Fruit fly (Drosophila melanogaster) whole organism, embryonic: Measurements from ENCODE around the gene MCU.

Source experiments
- Antp ChIP-seq: fragments of 200-800 bp; sonication (Bioruptor generic); optimal IDR thresholded peaks from 3 replicates; lab custom pipeline; 2016; ENCODE audit warnings: missing biosample characterization, missing genetic modification characterization
- Bteb2 ChIP-seq: fragments of 200-800 bp; sonication (Bioruptor generic); optimal IDR thresholded peaks from 2 replicates; lab custom pipeline; 2016; ENCODE audit warnings: missing biosample characterization, missing genetic modification characterization
- CG10431 ChIP-seq: fragments of 200-800 bp; sonication (Bioruptor generic); optimal IDR thresholded peaks from 3 replicates; lab custom pipeline; 2018; ENCODE audit warnings: missing biosample characterization, mild to moderate bottlenecking, missing genetic modification characterization
- CG1233 ChIP-seq: fragments of 200-800 bp; sonication (Bioruptor generic); optimal IDR thresholded peaks from 4 replicates; lab custom pipeline; 2018; ENCODE audit warnings: missing biosample characterization, mild to moderate bottlenecking, missing genetic modification characterization
- CG12659 ChIP-seq: fragments of 200-800 bp; sonication (Bioruptor generic); optimal IDR thresholded peaks from 3 replicates; lab custom pipeline; 2017; ENCODE audit warnings: mild to moderate bottlenecking, missing biosample characterization, missing genetic modification reagents, missing genetic modification characterization
- CG12744 ChIP-seq: fragments of 200-800 bp; sonication (Bioruptor generic); optimal IDR thresholded peaks from 2 replicates; lab custom pipeline; 2016; ENCODE audit warnings: missing biosample characterization, missing genetic modification characterization
- CG14014 ChIP-seq: fragments of 200-800 bp; sonication (Bioruptor generic); IDR thresholded peaks from 2 replicates; pipeline ENCODE4 v1.3.6; 2022; ENCODE audit warnings: missing biosample characterization, missing genetic modification characterization
- CG17385 ChIP-seq: fragments of 200-800 bp; sonication (Bioruptor generic); optimal IDR thresholded peaks from 3 replicates; lab custom pipeline; 2018; ENCODE audit warnings: missing biosample characterization, mild to moderate bottlenecking, missing genetic modification characterization
- CG18476 ChIP-seq: fragments of 200-800 bp; sonication (Bioruptor generic); optimal IDR thresholded peaks from 2 replicates; lab custom pipeline; 2016; ENCODE audit warnings: missing biosample characterization, mild to moderate bottlenecking, missing genetic modification characterization
- CG18599 ChIP-seq: fragments of 200-800 bp; sonication (Bioruptor generic); optimal IDR thresholded peaks from 3 replicates; lab custom pipeline; 2017; ENCODE audit warnings: missing biosample characterization, missing genetic modification characterization, mild to moderate bottlenecking, moderate library complexity, missing genetic modification reagents
- CG33557 ChIP-seq: fragments of 200-800 bp; sonication (Bioruptor generic); optimal IDR thresholded peaks from 2 replicates; lab custom pipeline; 2019; ENCODE audit warnings: missing biosample characterization, mild to moderate bottlenecking, missing genetic modification characterization, moderate library complexity
- CG4360 ChIP-seq: fragments of 200-800 bp; sonication (Bioruptor generic); IDR thresholded peaks from 2 replicates; pipeline ENCODE4 v1.3.6; 2022; ENCODE audit warnings: missing biosample characterization, missing genetic modification characterization
- CG6813 ChIP-seq: fragments of 200-800 bp; sonication (Bioruptor generic); optimal IDR thresholded peaks from 2 replicates; lab custom pipeline; 2017; ENCODE audit warnings: missing biosample characterization, missing genetic modification characterization, mild to moderate bottlenecking, moderate library complexity, missing genetic modification reagents
- CG7745 ChIP-seq: fragments of 200-800 bp; sonication (Bioruptor generic); optimal IDR thresholded peaks from 2 replicates; lab custom pipeline; 2018; ENCODE audit warnings: missing biosample characterization, mild to moderate bottlenecking, missing genetic modification characterization, moderate library complexity
- CG9609 ChIP-seq: fragments of 200-800 bp; sonication (Bioruptor generic); optimal IDR thresholded peaks from 3 replicates; lab custom pipeline; 2016; ENCODE audit warnings: missing biosample characterization, missing genetic modification characterization
- CG9797 ChIP-seq: fragments of 200-800 bp; sonication (Bioruptor generic); optimal IDR thresholded peaks from 3 replicates; lab custom pipeline; 2018; ENCODE audit warnings: missing biosample characterization, mild to moderate bottlenecking, missing genetic modification characterization
- D ChIP-seq, 2 experiments: fragments of 200-800 bp in 1 of 2; fragments of >200 bp in 1 of 2; sonication (Bioruptor generic) in 1 of 2; optimal IDR thresholded peaks; 2 replicates in 1 of 2; 3 replicates in 1 of 2; lab custom pipeline; 2017; ENCODE audit warnings: mild to moderate bottlenecking in 1 of 2, missing biosample characterization in 1 of 2, missing genetic modification characterization in 1 of 2, missing genetic modification reagents in 1 of 2
- D19A ChIP-seq: fragments of 200-800 bp; optimal IDR thresholded peaks from 3 replicates; lab custom pipeline; 2019; ENCODE audit warnings: missing biosample characterization, mild to moderate bottlenecking, missing genetic modification characterization, moderate library complexity
- Deaf1 ChIP-seq: fragments of 200-800 bp; optimal IDR thresholded peaks from 3 replicates; lab custom pipeline; 2019; ENCODE audit warnings: missing biosample characterization, mild to moderate bottlenecking, missing genetic modification characterization, moderate library complexity
- Dp ChIP-seq: fragments of 200-800 bp; sonication (Bioruptor generic); optimal IDR thresholded peaks from 2 replicates; lab custom pipeline; 2018; ENCODE audit warnings: missing biosample characterization, mild to moderate bottlenecking, missing genetic modification characterization, moderate library complexity
- Hmx ChIP-seq: fragments of 200-800 bp; sonication (Bioruptor generic); optimal IDR thresholded peaks from 2 replicates; lab custom pipeline; 2016; ENCODE audit warnings: missing biosample characterization, missing genetic modification characterization
- Hr51 ChIP-seq, 2 experiments: fragments of 200-800 bp; sonication (Bioruptor generic); optimal IDR thresholded peaks; 2 replicates in 1 of 2; 3 replicates in 1 of 2; lab custom pipeline; 2016 to 2018; ENCODE audit warnings: missing biosample characterization in 2 of 2, missing genetic modification characterization in 2 of 2, mild to moderate bottlenecking in 1 of 2, moderate library complexity in 1 of 2
- Lhr ChIP-seq: fragments of 200-800 bp; sonication (Bioruptor generic); optimal IDR thresholded peaks from 3 replicates; lab custom pipeline; 2017; ENCODE audit warnings: mild to moderate bottlenecking, missing biosample characterization, missing genetic modification reagents, missing genetic modification characterization
- Nf-YC ChIP-seq: fragments of 200-800 bp; optimal IDR thresholded peaks from 3 replicates; lab custom pipeline; 2019; ENCODE audit warnings: missing biosample characterization, mild to moderate bottlenecking, missing genetic modification characterization, moderate library complexity
- Poxn ChIP-seq: fragments of 200-800 bp; sonication (Bioruptor generic); IDR thresholded peaks from 2 replicates; pipeline ENCODE4 v1.3.6; 2022; ENCODE audit warnings: missing biosample characterization, missing genetic modification characterization
- Sox102F ChIP-seq: fragments of 200-800 bp; sonication (Bioruptor generic); optimal IDR thresholded peaks from 2 replicates; lab custom pipeline; 2018; ENCODE audit warnings: missing biosample characterization, mild to moderate bottlenecking, missing genetic modification characterization, moderate library complexity
- Ssrp ChIP-seq: fragments of 200-800 bp; sonication (Bioruptor generic); optimal IDR thresholded peaks from 2 replicates; lab custom pipeline; 2018; ENCODE audit warnings: missing biosample characterization, mild to moderate bottlenecking, missing genetic modification characterization, moderate library complexity
- bbx ChIP-seq: fragments of 200-800 bp; sonication (Bioruptor generic); IDR thresholded peaks from 2 replicates; pipeline ENCODE4 v1.3.6; 2022; ENCODE audit warnings: missing biosample characterization, missing genetic modification characterization; ENCODE audit not compliant: partially characterized antibody
- cas ChIP-seq: fragments of 200-800 bp; sonication (Bioruptor generic); IDR thresholded peaks from 2 replicates; pipeline ENCODE4 v1.3.6; 2022; ENCODE audit warnings: missing biosample characterization, missing genetic modification characterization
- corto ChIP-seq: fragments of 200-800 bp; sonication (Bioruptor generic); optimal IDR thresholded peaks from 2 replicates; lab custom pipeline; 2016; ENCODE audit warnings: missing biosample characterization, mild to moderate bottlenecking, missing genetic modification characterization, moderate library complexity
- da ChIP-seq: fragments of 200-800 bp; sonication (Bioruptor generic); optimal IDR thresholded peaks from 2 replicates; lab custom pipeline; 2016; ENCODE audit warnings: missing biosample characterization, missing genetic modification characterization
- dysf ChIP-seq: fragments of 200-800 bp; sonication (Bioruptor generic); IDR thresholded peaks from 3 replicates; pipeline ENCODE4 v1.3.6; 2022; ENCODE audit warnings: missing biosample characterization, missing genetic modification characterization
- en ChIP-seq: fragments of 200-800 bp; sonication (Bioruptor generic); optimal IDR thresholded peaks from 2 replicates; lab custom pipeline; 2016; ENCODE audit warnings: missing biosample characterization, missing genetic modification characterization
- ewg ChIP-seq: fragments of 200-800 bp; sonication (Bioruptor generic); optimal IDR thresholded peaks from 3 replicates; lab custom pipeline; 2017; ENCODE audit warnings: mild to moderate bottlenecking, missing biosample characterization, missing genetic modification reagents, missing genetic modification characterization
- fd102C ChIP-seq: fragments of 200-800 bp; sonication (Bioruptor generic); optimal IDR thresholded peaks from 2 replicates; lab custom pipeline; 2018; ENCODE audit warnings: missing biosample characterization, mild to moderate bottlenecking, missing genetic modification characterization, moderate library complexity
- fd96Cb ChIP-seq: fragments of 200-800 bp; sonication (Bioruptor generic); optimal IDR thresholded peaks from 2 replicates; lab custom pipeline; 2018; ENCODE audit warnings: missing biosample characterization, mild to moderate bottlenecking, missing genetic modification characterization, moderate library complexity
- grau ChIP-seq: fragments of 200-800 bp; optimal IDR thresholded peaks from 3 replicates; lab custom pipeline; 2019; ENCODE audit warnings: missing biosample characterization, mild to moderate bottlenecking, missing genetic modification characterization, moderate library complexity
- gt ChIP-seq: fragments of 200-800 bp; sonication (Bioruptor generic); IDR thresholded peaks from 2 replicates; pipeline ENCODE4 v1.3.6; 2022; ENCODE audit warnings: missing biosample characterization, missing genetic modification characterization
- hbn ChIP-seq: fragments of 200-800 bp; sonication (Bioruptor generic); IDR thresholded peaks from 2 replicates; pipeline ENCODE4 v1.3.6; 2022; ENCODE audit warnings: missing biosample characterization, missing genetic modification characterization; ENCODE audit not compliant: partially characterized antibody
- ind ChIP-seq: fragments of 200-800 bp; sonication (Bioruptor generic); optimal IDR thresholded peaks from 3 replicates; lab custom pipeline; 2016; ENCODE audit warnings: missing biosample characterization, missing genetic modification characterization
- jigr1 ChIP-seq: fragments of 200-800 bp; sonication (Bioruptor generic); IDR thresholded peaks from 3 replicates; pipeline ENCODE4 v1.3.6; 2022; ENCODE audit warnings: missing biosample characterization, missing genetic modification characterization
- odd ChIP-seq: fragments of 200-800 bp; sonication (Bioruptor generic); optimal IDR thresholded peaks from 2 replicates; lab custom pipeline; 2017; ENCODE audit warnings: missing biosample characterization, mild to moderate bottlenecking, missing genetic modification characterization
- p53 ChIP-seq: fragments of 200-800 bp; sonication (Bioruptor generic); optimal IDR thresholded peaks from 2 replicates; lab custom pipeline; 2016; ENCODE audit warnings: missing biosample characterization, missing genetic modification characterization
- peb ChIP-seq: fragments of 200-800 bp; sonication (Bioruptor generic); IDR thresholded peaks from 2 replicates; pipeline ENCODE4 v1.3.6; 2022; ENCODE audit warnings: missing biosample characterization, missing genetic modification characterization
- sens-2 ChIP-seq: fragments of 200-800 bp; sonication (Bioruptor generic); IDR thresholded peaks from 2 replicates; pipeline ENCODE4 v1.3.6; 2022; ENCODE audit warnings: missing biosample characterization, missing genetic modification characterization
- sim ChIP-seq: fragments of 200-800 bp; sonication (Bioruptor generic); IDR thresholded peaks from 2 replicates; pipeline ENCODE4 v1.3.6; 2022; ENCODE audit warnings: missing biosample characterization, missing genetic modification characterization
- trh ChIP-seq: fragments of 200-800 bp; sonication (Bioruptor generic); optimal IDR thresholded peaks from 2 replicates; lab custom pipeline; 2016; ENCODE audit warnings: missing biosample characterization, missing genetic modification characterization
- tx ChIP-seq: fragments of 200-800 bp; sonication (Bioruptor generic); optimal IDR thresholded peaks from 2 replicates; lab custom pipeline; 2016; ENCODE audit warnings: missing biosample characterization, missing genetic modification characterization
- vnd ChIP-seq: fragments of 200-800 bp; sonication (Bioruptor generic); IDR thresholded peaks from 3 replicates; pipeline ENCODE4 v1.3.6; 2022; ENCODE audit warnings: missing biosample characterization, missing genetic modification characterization; ENCODE audit not compliant: partially characterized antibody
- zf30C ChIP-seq: fragments of 200-800 bp; sonication (Bioruptor generic); optimal IDR thresholded peaks from 3 replicates; lab custom pipeline; 2018; ENCODE audit warnings: missing biosample characterization, mild to moderate bottlenecking, missing genetic modification characterization

The MCU gene

dm6 chr3L:6576709-6577108, 26.2 kb downstream of the MCU start (continued):
- TF ChIP-seq jigr1 (GFP tag; lab: Robert Waterston, UW): peak; percentile 60; the same call in 1 of the 3 replicates
- peak; percentile 40 for TF ChIP-seq tx (GFP tag; lab: Kevin White, UChicago)
- peak; percentile 37 to 85 for TF ChIP-seq Hr51 (GFP tag; optimal IDR thresholded peaks at IDR 0.05; lab: Kevin White, UChicago)
- no peak for TF ChIP-seq CG10431
- no peak for TF ChIP-seq sim
- no peak for TF ChIP-seq Poxn (GFP tag; lab: Robert Waterston, UW)
- no peak for TF ChIP-seq CG33557 (GFP tag; lab: Kevin White, UChicago)
- TF ChIP-seq gt (GFP tag; lab: Robert Waterston, UW): no peak
- no peak for TF ChIP-seq CG7745
- no peak for TF ChIP-seq Deaf1 (tag; lab: Kevin White, UChicago)
- no peak for TF ChIP-seq Lhr (GFP tag; lab: Kevin White, UChicago)
- TF ChIP-seq D (optimal IDR thresholded peaks at IDR 0.05; lab: Kevin White, UChicago): no peak
- peak; percentile 38 for TF ChIP-seq D (GFP tag; optimal IDR thresholded peaks at IDR 0.05; lab: Kevin White, UChicago)
- no peak for TF ChIP-seq Nf-YC
- TF ChIP-seq dysf (GFP tag; lab: Robert Waterston, UW): peak; percentile 80
- no peak for TF ChIP-seq da
- peak; percentile 67 for TF ChIP-seq Ssrp (tag; lab: Kevin White, UChicago)
- peak; percentile 61 for TF ChIP-seq ind (GFP tag; lab: Kevin White, UChicago)
- TF ChIP-seq CG9609: peak; percentile 54
- TF ChIP-seq CG17385: peak; percentile 57
- TF ChIP-seq corto (GFP tag; lab: Kevin White, UChicago): no peak
- TF ChIP-seq Antp (GFP tag; lab: Kevin White, UChicago): peak; percentile 22
- no peak for TF ChIP-seq en (GFP tag; lab: Kevin White, UChicago)
- no peak for TF ChIP-seq trh (GFP tag; lab: Kevin White, UChicago)
- TF ChIP-seq p53 (GFP tag; lab: Kevin White, UChicago): no peak
- TF ChIP-seq fd102C (GFP tag; lab: Kevin White, UChicago): no peak
- peak; percentile 81 for TF ChIP-seq Sox102F (GFP tag; lab: Kevin White, UChicago)
- TF ChIP-seq Hmx (GFP tag; lab: Kevin White, UChicago): no peak
- TF ChIP-seq zf30C (GFP tag; lab: Kevin White, UChicago): no peak
- peak; percentile 54 for TF ChIP-seq CG6813 (GFP tag; lab: Kevin White, UChicago)
- peak; percentile 70 for TF ChIP-seq fd96Cb (tag; lab: Kevin White, UChicago)
- peak; percentile 3 for TF ChIP-seq CG12744 (GFP tag; lab: Kevin White, UChicago)
- TF ChIP-seq ewg: peak; percentile 43
- no peak for TF ChIP-seq CG9797 (GFP tag; lab: Kevin White, UChicago)
- no peak for TF ChIP-seq CG18476
- no peak for TF ChIP-seq cas
- TF ChIP-seq peb (GFP tag; lab: Robert Waterston, UW): no peak
- no peak for TF ChIP-seq D19A (tag; lab: Kevin White, UChicago)
- no peak for TF ChIP-seq odd (GFP tag; lab: Kevin White, UChicago)
- TF ChIP-seq CG1233 (GFP tag; lab: Kevin White, UChicago): peak; percentile 39
- TF ChIP-seq grau (tag; lab: Kevin White, UChicago): peak; percentile 68
- no peak for TF ChIP-seq CG4360 (GFP tag; lab: Robert Waterston, UW)
- peak; percentile 51; the same call in 1 of the 2 replicates for TF ChIP-seq sens-2
- peak; percentile 48 for TF ChIP-seq CG12659 (GFP tag; lab: Kevin White, UChicago)
- no peak for TF ChIP-seq hbn (GFP tag; lab: Robert Waterston, UW)
- no peak for TF ChIP-seq Dp (GFP tag; lab: Kevin White, UChicago)
- TF ChIP-seq bbx: no peak
- TF ChIP-seq CG14014 (GFP tag; lab: Robert Waterston, UW): peak; percentile 59; the same call in 1 of the 2 replicates
- TF ChIP-seq Bteb2 (GFP tag; lab: Kevin White, UChicago): peak; percentile 46
- peak; percentile 80 for TF ChIP-seq CG18599 (GFP tag; lab: Kevin White, UChicago)
- no peak for TF ChIP-seq vnd (GFP tag; lab: Robert Waterston, UW)
